Fruit fly (Drosophila melanogaster) whole organism, prepupa: ENCODE measurements around the gene CG34177.
A peak's percentile ranks its signal among the peaks of the same experiment; 100 is the strongest.

Experiments
- Blimp-1 ChIP-seq: fragments of 200-800 bp; sonication (Bioruptor generic); optimal IDR thresholded peaks from 3 replicates; lab custom pipeline; 2017; ENCODE audit warnings: missing biosample characterization, missing genetic modification characterization, mild to moderate bottlenecking, moderate library complexity, missing genetic modification reagents
- CG10631 ChIP-seq: fragments of 200-800 bp; sonication (Bioruptor generic); optimal IDR thresholded peaks from 2 replicates; lab custom pipeline; 2016; ENCODE audit warnings: missing biosample characterization, missing genetic modification characterization
- CG10669 ChIP-seq: fragments of 200-800 bp; sonication (Bioruptor generic); optimal IDR thresholded peaks from 3 replicates; lab custom pipeline; 2018; ENCODE audit warnings: missing biosample characterization, mild to moderate bottlenecking, missing genetic modification characterization, moderate library complexity
- CG11294 ChIP-seq: fragments of 200-800 bp; sonication (Bioruptor generic); IDR thresholded peaks from 2 replicates; pipeline ENCODE4 v1.3.6; 2022; ENCODE audit warnings: missing biosample characterization, missing genetic modification characterization
- CG11762 ChIP-seq: fragments of 200-800 bp; sonication (Bioruptor generic); optimal IDR thresholded peaks from 3 replicates; lab custom pipeline; 2016; ENCODE audit warnings: missing biosample characterization, missing genetic modification characterization; ENCODE audit not compliant: insufficient read depth
- CG11902 ChIP-seq: fragments of 200-800 bp; sonication (Bioruptor generic); optimal IDR thresholded peaks from 3 replicates; lab custom pipeline; 2016; ENCODE audit warnings: missing biosample characterization, missing genetic modification characterization
- CG1621 ChIP-seq: fragments of 200-800 bp; sonication (Bioruptor generic); optimal IDR thresholded peaks from 3 replicates; lab custom pipeline; 2018; ENCODE audit warnings: missing biosample characterization, mild to moderate bottlenecking, missing genetic modification characterization
- CG3032 ChIP-seq: fragments of 200-800 bp; optimal IDR thresholded peaks from 2 replicates; lab custom pipeline; 2019; ENCODE audit warnings: missing biosample characterization, mild to moderate bottlenecking, missing genetic modification characterization, moderate library complexity
- CG32006 ChIP-seq: fragments of 200-800 bp; sonication (Bioruptor generic); optimal IDR thresholded peaks from 3 replicates; lab custom pipeline; 2017; ENCODE audit warnings: missing biosample characterization, mild to moderate bottlenecking, missing genetic modification characterization
- CG3919 ChIP-seq: fragments of 200-800 bp; sonication (Bioruptor generic); optimal IDR thresholded peaks from 3 replicates; lab custom pipeline; 2016; ENCODE audit warnings: missing biosample characterization, missing genetic modification characterization
- CG6163 ChIP-seq: fragments of 200-800 bp; sonication (Bioruptor generic); IDR thresholded peaks from 3 replicates; pipeline ENCODE4 v1.3.6; 2022; ENCODE audit warnings: missing biosample characterization, missing genetic modification characterization
- CG6276 ChIP-seq: fragments of 200-800 bp; sonication (Bioruptor generic); optimal IDR thresholded peaks from 2 replicates; lab custom pipeline; 2017; ENCODE audit warnings: missing biosample characterization, mild to moderate bottlenecking, missing genetic modification characterization
- CG6792 ChIP-seq: fragments of 200-800 bp; sonication (Bioruptor generic); optimal IDR thresholded peaks from 3 replicates; lab custom pipeline; 2016; ENCODE audit warnings: missing biosample characterization, missing genetic modification characterization
- CG6854 ChIP-seq: fragments of 200-800 bp; sonication (Bioruptor generic); optimal IDR thresholded peaks from 2 replicates; lab custom pipeline; 2017; ENCODE audit warnings: missing biosample characterization, mild to moderate bottlenecking, missing genetic modification characterization
- CG8319 ChIP-seq: fragments of 200-800 bp; sonication (Bioruptor generic); optimal IDR thresholded peaks from 3 replicates; lab custom pipeline; 2016; ENCODE audit warnings: missing biosample characterization, missing genetic modification characterization
- CG8632 ChIP-seq: fragments of 200-800 bp; sonication (Bioruptor generic); optimal IDR thresholded peaks from 3 replicates; lab custom pipeline; 2016; ENCODE audit warnings: missing biosample characterization, missing genetic modification characterization
- CG9139 ChIP-seq: fragments of 200-800 bp; sonication (Bioruptor generic); optimal IDR thresholded peaks from 3 replicates; lab custom pipeline; 2017; ENCODE audit warnings: missing biosample characterization, mild to moderate bottlenecking, missing genetic modification characterization
- Eip75B ChIP-seq: fragments of 200-800 bp; sonication (Bioruptor generic); optimal IDR thresholded peaks from 3 replicates; lab custom pipeline; 2016; ENCODE audit warnings: missing biosample characterization, missing genetic modification characterization
- Eip78C ChIP-seq: fragments of 200-800 bp; sonication (Bioruptor generic); peaks from one replicate; lab custom pipeline; 2016; ENCODE audit warnings: missing biosample characterization, missing genetic modification characterization
- Eip93F ChIP-seq: fragments of 200-800 bp; sonication (Bioruptor generic); optimal IDR thresholded peaks from 2 replicates; lab custom pipeline; 2016; ENCODE audit warnings: missing biosample characterization, mild to moderate bottlenecking, missing genetic modification characterization
- Ets21C ChIP-seq: fragments of 200-800 bp; sonication (Bioruptor generic); optimal IDR thresholded peaks from 3 replicates; lab custom pipeline; 2016; ENCODE audit warnings: missing biosample characterization, missing genetic modification characterization
- Ets96B ChIP-seq: fragments of 200-800 bp; optimal IDR thresholded peaks from 2 replicates; lab custom pipeline; 2019; ENCODE audit warnings: missing biosample characterization, mild to moderate bottlenecking, missing genetic modification characterization, moderate library complexity
- Gug ChIP-seq: fragments of 200-800 bp; sonication (Bioruptor generic); IDR thresholded peaks from 2 replicates; pipeline ENCODE4 v1.3.6; 2022; ENCODE audit warnings: missing biosample characterization, missing genetic modification characterization
- Hr38 ChIP-seq: sonication (Bioruptor generic); optimal IDR thresholded peaks from 2 replicates; lab custom pipeline; 2016; ENCODE audit warnings: missing biosample characterization, missing genetic modification characterization
- Hr39 ChIP-seq: fragments of 200-800 bp; sonication (Bioruptor generic); optimal IDR thresholded peaks from 2 replicates; lab custom pipeline; 2016; ENCODE audit warnings: missing biosample characterization, missing genetic modification characterization
- Hr4 ChIP-seq: fragments of 200-800 bp; sonication (Bioruptor generic); optimal IDR thresholded peaks from 3 replicates; lab custom pipeline; 2016; ENCODE audit warnings: missing biosample characterization, missing genetic modification characterization
- OdsH ChIP-seq: fragments of 200-800 bp; sonication (Bioruptor generic); optimal IDR thresholded peaks from 3 replicates; lab custom pipeline; 2016; ENCODE audit warnings: missing biosample characterization, missing genetic modification characterization
- Smox ChIP-seq: fragments of 200-800 bp; sonication (Bioruptor generic); optimal IDR thresholded peaks from 3 replicates; lab custom pipeline; 2016; ENCODE audit warnings: missing biosample characterization, missing genetic modification characterization
- Sox102F ChIP-seq: fragments of 200-800 bp; sonication (Bioruptor generic); optimal IDR thresholded peaks from 2 replicates; lab custom pipeline; 2016; ENCODE audit warnings: missing biosample characterization, mild to moderate bottlenecking, missing genetic modification characterization
- Sox14 ChIP-seq: fragments of 200-800 bp; sonication (Bioruptor generic); optimal IDR thresholded peaks from 3 replicates; lab custom pipeline; 2016; ENCODE audit warnings: missing biosample characterization, missing genetic modification characterization
- Sox15 ChIP-seq: fragments of 200-800 bp; sonication (Bioruptor generic); optimal IDR thresholded peaks from 3 replicates; lab custom pipeline; 2016; ENCODE audit warnings: missing biosample characterization, missing genetic modification characterization
- achi ChIP-seq: fragments of 200-800 bp; sonication (Bioruptor generic); optimal IDR thresholded peaks from 3 replicates; lab custom pipeline; 2016; ENCODE audit warnings: missing biosample characterization, missing genetic modification characterization
- acj6 ChIP-seq: fragments of 200-800 bp; sonication (Bioruptor generic); optimal IDR thresholded peaks from 3 replicates; lab custom pipeline; 2016; ENCODE audit warnings: missing biosample characterization, missing genetic modification characterization
- cyc ChIP-seq: fragments of 200-800 bp; sonication (Bioruptor generic); optimal IDR thresholded peaks from 3 replicates; lab custom pipeline; 2016; ENCODE audit warnings: missing biosample characterization, missing genetic modification characterization
- dac ChIP-seq: fragments of 200-800 bp; sonication (Bioruptor generic); optimal IDR thresholded peaks from 2 replicates; lab custom pipeline; 2017; ENCODE audit warnings: missing biosample characterization, mild to moderate bottlenecking, missing genetic modification characterization
- dsx ChIP-seq: fragments of 200-800 bp; optimal IDR thresholded peaks from 3 replicates; lab custom pipeline; 2019; ENCODE audit warnings: missing biosample characterization, mild to moderate bottlenecking, missing genetic modification characterization, moderate library complexity; ENCODE audit not compliant: poor library complexity, severe bottlenecking
- esn ChIP-seq: fragments of 200-800 bp; sonication (Bioruptor generic); optimal IDR thresholded peaks from 2 replicates; lab custom pipeline; 2016; ENCODE audit warnings: missing biosample characterization, mild to moderate bottlenecking, missing genetic modification characterization, moderate library complexity
- fd59A ChIP-seq: fragments of 200-800 bp; sonication (Bioruptor generic); optimal IDR thresholded peaks from 2 replicates; lab custom pipeline; 2017; ENCODE audit warnings: missing biosample characterization, mild to moderate bottlenecking, missing genetic modification characterization, missing genetic modification reagents
- fd85E ChIP-seq: fragments of 200-800 bp; sonication (Bioruptor generic); optimal IDR thresholded peaks from 3 replicates; lab custom pipeline; 2016; ENCODE audit warnings: missing biosample characterization, missing genetic modification characterization
- fkh ChIP-seq: fragments of 200-800 bp; sonication (Bioruptor generic); optimal IDR thresholded peaks from 3 replicates; lab custom pipeline; 2017; ENCODE audit warnings: missing biosample characterization, mild to moderate bottlenecking, missing genetic modification characterization, moderate library complexity
- lz ChIP-seq: fragments of 200-800 bp; sonication (Bioruptor generic); optimal IDR thresholded peaks from 3 replicates; lab custom pipeline; 2016; ENCODE audit warnings: missing biosample characterization, missing genetic modification characterization
- net ChIP-seq: fragments of 200-800 bp; sonication (Bioruptor generic); optimal IDR thresholded peaks from 3 replicates; lab custom pipeline; 2016; ENCODE audit warnings: missing biosample characterization, missing genetic modification characterization
- pdm3 ChIP-seq: fragments of 200-800 bp; sonication (Bioruptor generic); optimal IDR thresholded peaks from 3 replicates; lab custom pipeline; 2016; ENCODE audit warnings: missing biosample characterization, missing genetic modification characterization
- salr ChIP-seq, 2 experiments: fragments of 200-800 bp; sonication (Bioruptor generic); optimal IDR thresholded peaks; 3 replicates each; lab custom pipeline; 2016 to 2018; ENCODE audit warnings: missing biosample characterization in 2 of 2, missing genetic modification characterization in 2 of 2, mild to moderate bottlenecking in 1 of 2
- spab ChIP-seq: fragments of 200-800 bp; sonication (Bioruptor generic); optimal IDR thresholded peaks from 2 replicates; lab custom pipeline; 2017; ENCODE audit warnings: missing biosample characterization, mild to moderate bottlenecking, missing genetic modification characterization, missing genetic modification reagents
- ss ChIP-seq, 2 experiments: fragments of 200-800 bp; sonication (Bioruptor generic); optimal IDR thresholded peaks; 2 replicates in 1 of 2; 3 replicates in 1 of 2; lab custom pipeline; 2017 to 2018; ENCODE audit warnings: mild to moderate bottlenecking in 2 of 2, missing biosample characterization in 2 of 2, missing genetic modification characterization in 2 of 2, moderate library complexity in 1 of 2
- svp ChIP-seq: fragments of 200-800 bp; sonication (Bioruptor generic); peaks from one replicate; lab custom pipeline; 2016; ENCODE audit warnings: missing biosample characterization, missing genetic modification characterization
- topi ChIP-seq: fragments of 200-800 bp; sonication (Bioruptor generic); optimal IDR thresholded peaks from 3 replicates; lab custom pipeline; 2016; ENCODE audit warnings: missing biosample characterization, missing genetic modification characterization

The CG34177 gene

DNA sequence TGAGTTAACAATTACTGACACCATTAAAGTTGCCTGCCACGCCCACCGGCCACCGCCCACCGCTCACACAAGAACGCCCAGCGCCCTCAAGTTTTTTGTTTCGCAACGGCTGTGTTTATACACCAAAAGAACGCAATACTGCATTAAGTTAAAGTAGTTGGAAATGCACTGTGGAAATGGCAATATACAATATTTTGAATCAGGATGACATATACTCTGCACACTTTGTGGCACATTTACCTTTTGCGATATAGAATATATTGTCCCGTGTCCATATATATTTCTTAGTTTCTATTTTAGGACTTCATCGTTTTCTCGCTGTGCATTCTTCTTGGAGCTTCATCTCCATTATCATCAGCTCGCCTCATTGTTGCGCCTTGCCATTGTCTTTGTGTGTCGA is 17.6 kb upstream of the CG34177 start (continued):
- peak; percentile 23 for TF ChIP-seq Ets21C (GFP tag; lab: Kevin White, UChicago)
- peak; percentile 54 for TF ChIP-seq svp (GFP tag; lab: Kevin White, UChicago)
- TF ChIP-seq lz (GFP tag; lab: Kevin White, UChicago) = peak; percentile 10
- TF ChIP-seq CG11902 (GFP tag; lab: Kevin White, UChicago) = no peak
- TF ChIP-seq acj6 (GFP tag; lab: Kevin White, UChicago) = peak; percentile 23
- TF ChIP-seq Eip78C (GFP tag; lab: Kevin White, UChicago) = peak; percentile 79
- TF ChIP-seq CG11762 (GFP tag; lab: Kevin White, UChicago) = peak; percentile 11
- peak; percentile 43 for TF ChIP-seq CG10631 (GFP tag; lab: Kevin White, UChicago)
- TF ChIP-seq fkh (GFP tag; lab: Kevin White, UChicago) = no peak
- no peak for TF ChIP-seq Blimp-1 (GFP tag; lab: Kevin White, UChicago)
- peak in 1 of 2 experiments; percentile 33 for TF ChIP-seq ss (GFP tag; optimal IDR thresholded peaks at IDR 0.05; lab: Kevin White, UChicago)
- peak; percentile 32 for TF ChIP-seq CG1621
- TF ChIP-seq Sox15 (GFP tag; lab: Kevin White, UChicago) = peak; percentile 6
- TF ChIP-seq Sox102F = peak; percentile 25
- TF ChIP-seq Ets96B (tag; lab: Kevin White, UChicago) = peak; percentile 62
- no peak for TF ChIP-seq esn (GFP tag; lab: Kevin White, UChicago)
- TF ChIP-seq spab = peak; percentile 31
- peak; percentile 49; the same call in 1 of the 3 replicates for TF ChIP-seq CG6163 (GFP tag; lab: Robert Waterston, UW)
- peak; percentile 50 for TF ChIP-seq OdsH (GFP tag; lab: Kevin White, UChicago)
- TF ChIP-seq CG8319 (GFP tag; lab: Kevin White, UChicago) = no peak
- no peak for TF ChIP-seq CG11294 (GFP tag; lab: Robert Waterston, UW)
- TF ChIP-seq CG10669 (GFP tag; lab: Kevin White, UChicago) = peak; percentile 48
- no peak for TF ChIP-seq CG6854
- peak; percentile 32 for TF ChIP-seq cyc (GFP tag; lab: Kevin White, UChicago)
- TF ChIP-seq Hr4 (GFP tag; lab: Kevin White, UChicago) = peak; percentile 47
- no peak for TF ChIP-seq CG8632 (GFP tag; lab: Kevin White, UChicago)
- no peak for TF ChIP-seq CG9139 (GFP tag; lab: Kevin White, UChicago)

DNA sequence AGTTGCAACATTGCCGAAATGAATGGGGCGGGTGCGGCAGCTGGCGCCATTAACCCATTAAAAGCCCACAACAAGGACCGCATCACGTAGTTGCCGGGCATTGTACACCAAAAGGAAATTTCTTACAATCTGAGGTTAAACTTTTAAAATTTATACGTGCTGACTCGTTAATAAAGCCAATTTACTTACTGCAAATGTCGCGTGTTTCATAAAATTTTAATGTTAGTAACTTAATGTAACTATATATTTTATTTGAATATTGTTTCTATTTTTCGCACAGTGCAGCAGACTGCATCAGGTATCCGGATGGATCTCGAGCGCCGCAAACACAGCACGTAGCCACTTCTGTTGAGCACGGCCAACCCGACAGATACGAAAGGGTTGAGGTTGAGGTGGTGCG is 16.8 kb upstream of the CG34177 start:
- TF ChIP-seq CG32006 (GFP tag; lab: Kevin White, UChicago) = peak; percentile 51
- peak; percentile 40 for TF ChIP-seq achi
- TF ChIP-seq CG10631 (GFP tag; lab: Kevin White, UChicago) = peak; percentile 37
- no peak for TF ChIP-seq Hr39 (GFP tag; lab: Kevin White, UChicago)
- peak; percentile 48; the same call in 1 of the 3 replicates for TF ChIP-seq CG6163 (GFP tag; lab: Robert Waterston, UW)
- TF ChIP-seq salr (GFP tag; optimal IDR thresholded peaks at IDR 0.05; lab: Kevin White, UChicago) = no peak
- peak; percentile 26 for TF ChIP-seq CG1621
- peak; percentile 24 for TF ChIP-seq lz (GFP tag; lab: Kevin White, UChicago)
- TF ChIP-seq Hr38 (GFP tag; lab: Kevin White, UChicago) = no peak
- no peak for TF ChIP-seq fd85E
- no peak for TF ChIP-seq Blimp-1 (GFP tag; lab: Kevin White, UChicago)
- no peak for TF ChIP-seq Eip93F (GFP tag; lab: Kevin White, UChicago)
- peak; percentile 4 for TF ChIP-seq Smox (GFP tag; lab: Kevin White, UChicago)
- no peak for TF ChIP-seq net (GFP tag; lab: Kevin White, UChicago)
- TF ChIP-seq CG10669 (GFP tag; lab: Kevin White, UChicago) = peak; percentile 61
- no peak for TF ChIP-seq dac
- TF ChIP-seq ss (GFP tag; optimal IDR thresholded peaks at IDR 0.05; lab: Kevin White, UChicago) = peak; percentile 24 to 60
- peak; percentile 28 for TF ChIP-seq Hr4 (GFP tag; lab: Kevin White, UChicago)
- TF ChIP-seq dsx (GFP tag; lab: Kevin White, UChicago) = peak; percentile 55
- TF ChIP-seq Gug = 0 out of 2 replicates have a peak, but pooled peaks have one; percentile 21
- TF ChIP-seq Sox14 (GFP tag; lab: Kevin White, UChicago) = no peak
- TF ChIP-seq topi (GFP tag; lab: Kevin White, UChicago) = peak; percentile 20
- no peak for TF ChIP-seq CG11294 (GFP tag; lab: Robert Waterston, UW)
- TF ChIP-seq CG3032 (tag; lab: Kevin White, UChicago) = peak; percentile 59
- peak; percentile 31 for TF ChIP-seq pdm3 (GFP tag; lab: Kevin White, UChicago)
- TF ChIP-seq acj6 (GFP tag; lab: Kevin White, UChicago) = peak; percentile 31
- peak; percentile 33 for TF ChIP-seq Eip75B (GFP tag; lab: Kevin White, UChicago)
- peak; percentile 10 for TF ChIP-seq fd59A
- TF ChIP-seq CG6276 (GFP tag; lab: Kevin White, UChicago) = peak; percentile 4
- TF ChIP-seq Sox15 (GFP tag; lab: Kevin White, UChicago) = no peak
- TF ChIP-seq Eip78C (GFP tag; lab: Kevin White, UChicago) = peak; percentile 82
- TF ChIP-seq CG6792 (GFP tag; lab: Kevin White, UChicago) = peak; percentile 20
- no peak for TF ChIP-seq CG11902 (GFP tag; lab: Kevin White, UChicago)
- peak; percentile 52 for TF ChIP-seq Ets96B (tag; lab: Kevin White, UChicago)
- TF ChIP-seq CG3919 (GFP tag; lab: Kevin White, UChicago) = peak; percentile 42
